Worm (Caenorhabditis elegans): ENCODE results near the gene F01F1.2.

F01F1.2 gene

DNA sequence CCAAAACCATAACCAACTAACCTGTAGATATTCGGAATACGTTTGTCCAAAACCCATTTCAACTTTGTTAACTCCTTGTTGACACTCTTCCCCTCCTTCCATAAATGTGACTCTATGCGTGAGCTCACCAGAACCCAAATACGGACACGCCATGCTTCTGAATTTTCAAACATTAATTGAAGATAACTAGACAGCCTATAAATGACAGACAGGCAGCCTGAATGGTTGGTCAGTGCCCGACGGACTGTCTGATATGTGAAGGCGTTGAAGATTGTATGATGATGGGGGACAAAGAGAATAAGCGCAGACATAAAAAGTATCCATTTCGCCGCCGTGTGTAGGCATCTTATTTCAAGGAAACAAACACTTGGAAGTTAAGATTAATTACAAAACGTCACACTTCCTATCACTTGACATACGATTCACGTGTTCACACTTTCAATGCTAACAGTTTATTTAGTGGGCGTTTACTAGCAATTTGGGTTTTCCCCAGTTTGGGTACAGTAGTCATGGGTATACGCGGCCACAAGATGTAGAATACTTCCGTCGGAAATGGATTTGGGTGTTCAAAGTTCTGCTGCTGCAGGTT, 41.5 kb downstream of the F01F1.2 start, which contains the start of the genes tdo-2 and C28H8.2 (continued):
- TF ChIP-seq nhr-77 (tag; optimal IDR thresholded peaks at IDR 0.05) (no peak), ama-1 (optimal IDR thresholded peaks at IDR 0.05) (peak; percentile 56), tra-1 (GFP tag; IDR thresholded peaks at IDR 0.05) (peak; percentile 55; the same call in 1 of the 2 replicates), gei-8 (GFP tag; optimal IDR thresholded peaks at IDR 0.05) (peak; percentile 44), ceh-28 (tag; optimal IDR thresholded peaks at IDR 0.05) (no peak), nhr-48 (tag; optimal IDR thresholded peaks at IDR 0.05) (peak; percentile 85), mes-2 (tag; optimal IDR thresholded peaks at IDR 0.05; ENCODE audit: poor library complexity, severe bottlenecking) (no peak), tag-97 (GFP tag; IDR thresholded peaks at IDR 0.05) (no peak), dpl-1 (GFP tag; optimal IDR thresholded peaks at IDR 0.05) (peak; percentile 6), dmd-9 (GFP tag; IDR thresholded peaks at IDR 0.05) (no peak), lin-29 (GFP tag; IDR thresholded peaks at IDR 0.05) (no peak), daf-8 (GFP tag; IDR thresholded peaks at IDR 0.05) (no peak), ceh-82 (tag; optimal IDR thresholded peaks at IDR 0.05) (no peak), nhr-25 (tag; optimal IDR thresholded peaks at IDR 0.05; ENCODE audit: borderline replicate concordance, insufficient read depth) (peak; percentile 70), nhr-28 (tag; optimal IDR thresholded peaks at IDR 0.05) (peak; percentile 85), aly-2 (tag; optimal IDR thresholded peaks at IDR 0.05) (no peak), mep-1 (tag; optimal IDR thresholded peaks at IDR 0.05) (peak; percentile 29), egl-27 (tag; optimal IDR thresholded peaks at IDR 0.05) (no peak), ztf-11 (tag; optimal IDR thresholded peaks at IDR 0.05) (no peak), daf-12 (tag; optimal IDR thresholded peaks at IDR 0.05) (no peak), T26A8.4 (GFP tag; IDR thresholded peaks at IDR 0.05) (peak; percentile 9; the same call in 1 of the 2 replicates), lin-1 (GFP tag; IDR thresholded peaks at IDR 0.05) (peak; percentile 76; the same call in 1 of the 2 replicates), Y105C5A.15 (GFP tag; IDR thresholded peaks at IDR 0.05) (no peak), D1046.2 (GFP tag; IDR thresholded peaks at IDR 0.05) (no peak), rbr-2 (tag; optimal IDR thresholded peaks at IDR 0.05) (no peak), ceh-32 (tag; optimal IDR thresholded peaks at IDR 0.05; ENCODE audit: poor library complexity) (no peak), dmd-6 (GFP tag; IDR thresholded peaks at IDR 0.05) (peak; percentile 61), unc-39 (tag; optimal IDR thresholded peaks at IDR 0.05) (no peak), daf-19 (GFP tag; conservative IDR thresholded peaks at IDR 0.05) (no peak), zag-1 (tag; optimal IDR thresholded peaks at IDR 0.05) (no peak), mxl-3 (GFP tag; optimal IDR thresholded peaks at IDR 0.05) (peak; percentile 86)

DNA sequence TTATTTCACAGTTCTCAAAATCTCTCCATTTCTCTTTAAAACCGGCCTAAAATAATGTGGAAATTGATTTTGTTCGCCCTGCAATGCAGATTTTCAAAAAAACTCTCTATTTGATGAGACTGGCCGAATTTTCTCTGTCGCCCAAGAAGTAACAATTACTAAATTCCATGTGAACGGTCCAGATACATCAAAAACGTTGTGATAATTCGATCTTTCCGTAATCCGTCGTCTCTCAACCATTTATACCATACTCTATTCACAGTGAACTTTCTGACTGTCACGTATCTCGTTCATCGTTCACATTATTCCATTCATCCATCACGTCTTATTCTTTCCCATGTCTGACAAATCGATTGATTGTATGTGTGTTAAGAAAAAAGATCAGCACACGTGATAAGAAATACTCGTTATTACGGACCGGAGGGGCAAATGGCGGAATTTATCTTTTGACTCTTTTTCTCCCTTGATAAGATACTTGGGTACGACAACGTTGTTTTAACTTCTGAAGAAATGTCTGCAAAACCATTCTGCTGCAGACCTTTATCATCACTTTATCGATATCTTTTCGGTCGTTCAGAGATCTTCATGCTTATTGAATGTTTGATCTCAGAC, 42.8 kb downstream of the F01F1.2 start:
- TF ChIP-seq nhr-48 (tag; optimal IDR thresholded peaks at IDR 0.05): peak; percentile 90
- TF ChIP-seq saeg-2 (GFP tag; IDR thresholded peaks at IDR 0.05): no peak
- peak in 1 of 2 experiments; percentile 20 for TF ChIP-seq lsy-2 (tag; optimal IDR thresholded peaks at IDR 0.05)
- TF ChIP-seq nhr-111 (GFP tag; optimal IDR thresholded peaks at IDR 0.05): no peak
- TF ChIP-seq zip-11 (GFP tag; IDR thresholded peaks at IDR 0.05): no peak
- TF ChIP-seq mxl-2 (GFP tag; conservative IDR thresholded peaks at IDR 0.05): no peak
- no peak for TF ChIP-seq lin-38 (GFP tag; IDR thresholded peaks at IDR 0.05)
- no peak for TF ChIP-seq daf-16 (GFP tag; optimal IDR thresholded peaks at IDR 0.05)
- no peak for TF ChIP-seq daf-16 (tag; optimal IDR thresholded peaks at IDR 0.05)
- TF ChIP-seq mes-2 (tag; optimal IDR thresholded peaks at IDR 0.05; ENCODE audit: poor library complexity, severe bottlenecking): no peak
- TF ChIP-seq mdl-1 (tag; optimal IDR thresholded peaks at IDR 0.05): peak in 1 of 2 experiments; percentile 36
- TF ChIP-seq ceh-44 (GFP tag; IDR thresholded peaks at IDR 0.05): no peak
- no peak for TF ChIP-seq F10B5.3 (tag; optimal IDR thresholded peaks at IDR 0.05)
- TF ChIP-seq unc-62 (GFP tag; optimal IDR thresholded peaks at IDR 0.05 in 1 of 2): peak in 1 of 2 experiments; percentile 88
- TF ChIP-seq unc-62 (tag; optimal IDR thresholded peaks at IDR 0.05): no peak
- no peak for TF ChIP-seq Y48G9A.11 (GFP tag; IDR thresholded peaks at IDR 0.05)
- no peak for TF ChIP-seq nhr-77 (tag; optimal IDR thresholded peaks at IDR 0.05)
- TF ChIP-seq ZK337.2 (GFP tag; IDR thresholded peaks at IDR 0.05): no peak
- no peak for TF ChIP-seq jun-1 (tag; optimal IDR thresholded peaks at IDR 0.05)
- no peak for TF ChIP-seq lin-13 (GFP tag; optimal IDR thresholded peaks at IDR 0.05)
- no peak for TF ChIP-seq dmd-9 (GFP tag; IDR thresholded peaks at IDR 0.05)
- TF ChIP-seq zfp-3 (GFP tag; conservative IDR thresholded peaks at IDR 0.05): no peak
- TF ChIP-seq tag-97 (GFP tag; IDR thresholded peaks at IDR 0.05): no peak
- no peak for TF ChIP-seq nhr-76 (tag; optimal IDR thresholded peaks at IDR 0.05)
- peak; percentile 3 for TF ChIP-seq nhr-25 (tag; optimal IDR thresholded peaks at IDR 0.05; ENCODE audit: borderline replicate concordance, insufficient read depth)
- TF ChIP-seq tra-1 (GFP tag; IDR thresholded peaks at IDR 0.05): no peak
